Fruit fly (Drosophila melanogaster): ENCODE results near the gene CG2246.
A peak's percentile ranks its signal among the peaks of the same experiment; 100 is the strongest.

CG2246 gene

dm6 chr3R:30570554-30571141 is 30.6 kb downstream of the CG2246 start (continued):
- TF ChIP-seq Hand (GFP tag; optimal IDR thresholded peaks at IDR 0.05) (no peak), CG10959 (GFP tag; IDR thresholded peaks at IDR 0.05) (peak; percentile 58; the same call in 1 of the 2 replicates), CG1529 (GFP tag; optimal IDR thresholded peaks at IDR 0.05) (peak; percentile 77), pros (GFP tag; optimal IDR thresholded peaks at IDR 0.05) (peak; percentile 76), Mes4 (GFP tag; optimal IDR thresholded peaks at IDR 0.05) (peak; percentile 58), gsb-n (tag; optimal IDR thresholded peaks at IDR 0.05) (peak; percentile 83), CG7786 (GFP tag; optimal IDR thresholded peaks at IDR 0.05) (peak; percentile 39), kah (GFP tag; optimal IDR thresholded peaks at IDR 0.05) (peak; percentile 67), Sry-β (GFP tag; optimal IDR thresholded peaks at IDR 0.05) (peak; percentile 28), CG32767 (GFP tag; IDR thresholded peaks at IDR 0.05) (peak; percentile 76), disco-r (GFP tag; optimal IDR thresholded peaks at IDR 0.05) (peak; percentile 1), CG6272 (GFP tag; IDR thresholded peaks at IDR 0.05) (peak; percentile 57), Xbp1 (GFP tag; optimal IDR thresholded peaks at IDR 0.05) (peak; percentile 82), Nf-YC (tag; optimal IDR thresholded peaks at IDR 0.05) (no peak), CG12659 (GFP tag; optimal IDR thresholded peaks at IDR 0.05) (peak; percentile 56), Atf-2 (GFP tag; optimal IDR thresholded peaks at IDR 0.05) (peak; percentile 36), ap (GFP tag; IDR thresholded peaks at IDR 0.05) (peak; percentile 78), Dfd (GFP tag; optimal IDR thresholded peaks at IDR 0.05) (no peak), dmrt99B (tag; optimal IDR thresholded peaks at IDR 0.05) (peak; percentile 91), CG1792 (GFP tag; optimal IDR thresholded peaks at IDR 0.05) (peak; percentile 47), chif (GFP tag; optimal IDR thresholded peaks at IDR 0.05) (peak; percentile 70 to 76), CG15269 (tag; optimal IDR thresholded peaks at IDR 0.05) (peak; percentile 86), CG34376 (GFP tag; optimal IDR thresholded peaks at IDR 0.05) (no peak), twi (tag; optimal IDR thresholded peaks at IDR 0.05) (no peak), dmrt11E (tag; optimal IDR thresholded peaks at IDR 0.05) (peak; percentile 81), CG10366 (GFP tag; IDR thresholded peaks at IDR 0.05) (peak; percentile 80), zfh1 (GFP tag; IDR thresholded peaks at IDR 0.05) (peak; percentile 84), wdn (GFP tag; IDR thresholded peaks at IDR 0.05) (0 out of 2 replicates have a peak, but pooled peaks have one; percentile 13), Dbx (GFP tag; IDR thresholded peaks at IDR 0.05) (0 out of 3 replicates have a peak, but pooled peaks have one; percentile 19), repo (GFP tag; optimal IDR thresholded peaks at IDR 0.05) (no peak), CG17612 (GFP tag; IDR thresholded peaks at IDR 0.05) (peak; percentile 36; the same call in 1 of the 2 replicates), CHES-1-like (GFP tag; optimal IDR thresholded peaks at IDR 0.05) (peak; percentile 44), CG5180 (GFP tag; optimal IDR thresholded peaks at IDR 0.05) (peak; percentile 79), crc (GFP tag; optimal IDR thresholded peaks at IDR 0.05) (peak; percentile 51), YL-1 (GFP tag; optimal IDR thresholded peaks at IDR 0.05) (peak; percentile 12), Sox102F (GFP tag; optimal IDR thresholded peaks at IDR 0.05) (peak; percentile 92)

- TF ChIP-seq prd (optimal IDR thresholded peaks at IDR 0.05) (no peak), prd (GFP tag; IDR thresholded peaks at IDR 0.05) (peak; percentile 37; the same call in 1 of the 3 replicates), CG42726 (GFP tag; IDR thresholded peaks at IDR 0.05; ENCODE audit: partially characterized antibody) (no peak), Sox102F (GFP tag; optimal IDR thresholded peaks at IDR 0.05) (no peak), bsh (GFP tag; optimal IDR thresholded peaks at IDR 0.05) (peak; percentile 0 to 19), Bdp1 (GFP tag; optimal IDR thresholded peaks at IDR 0.05) (no peak), CG1603 (tag; optimal IDR thresholded peaks at IDR 0.05) (peak; percentile 21), Drgx (GFP tag; IDR thresholded peaks at IDR 0.05) (peak; percentile 71), Med (GFP tag) (peak; percentile 16)
These were observed 34.1 kb downstream of the CG2246 start for dm6 chr3R:30567215-30567614.

Data from whole organism, embryonic.